Fruit fly (Drosophila melanogaster): ENCODE results near the gene CG42724.

Gene CG42724

dm6 chr3R:6405239-6405638, 37.2 kb upstream of the CG42724 start:
- TF ChIP-seq foxo (GFP tag; optimal IDR thresholded peaks at IDR 0.05) (peak in 1 of 2 experiments; percentile 31), Abd-B (GFP tag; optimal IDR thresholded peaks at IDR 0.05) (no peak), h (GFP tag; optimal IDR thresholded peaks at IDR 0.05) (no peak), dl (GFP tag; optimal IDR thresholded peaks at IDR 0.05; ENCODE audit: insufficient read depth in 1 of 2, partially characterized antibody in 2 of 2) (peak in 1 of 2 experiments; percentile 63), GATAd (GFP tag; optimal IDR thresholded peaks at IDR 0.05) (no peak), dsf (GFP tag; optimal IDR thresholded peaks at IDR 0.05; ENCODE audit: borderline replicate concordance) (no peak), lola (GFP tag; optimal IDR thresholded peaks at IDR 0.05) (no peak), Mio (GFP tag; optimal IDR thresholded peaks at IDR 0.05) (no peak), sv (GFP tag; optimal IDR thresholded peaks at IDR 0.05) (no peak), Dif (GFP tag; optimal IDR thresholded peaks at IDR 0.05; ENCODE audit: partially characterized antibody) (peak; percentile 53), woc (GFP tag; optimal IDR thresholded peaks at IDR 0.05) (peak; percentile 36), fru (GFP tag; optimal IDR thresholded peaks at IDR 0.05) (no peak), CG9705 (GFP tag; optimal IDR thresholded peaks at IDR 0.05) (peak; percentile 5), N (GFP tag; optimal IDR thresholded peaks at IDR 0.05) (no peak), tai (GFP tag; optimal IDR thresholded peaks at IDR 0.05) (no peak), rgr (GFP tag; optimal IDR thresholded peaks at IDR 0.05) (no peak), Hr83 (GFP tag; optimal IDR thresholded peaks at IDR 0.05; ENCODE audit: poor library complexity, severe bottlenecking) (peak; percentile 47), brk (GFP tag; optimal IDR thresholded peaks at IDR 0.05) (no peak), Rel (GFP tag; optimal IDR thresholded peaks at IDR 0.05) (no peak), Rel (tag; optimal IDR thresholded peaks at IDR 0.05) (no peak)

dm6 chr3R:6404174-6404573, 36.1 kb upstream of the CG42724 start:
- TF ChIP-seq Jra (GFP tag; optimal IDR thresholded peaks at IDR 0.05): peak; percentile 69
- TF ChIP-seq Rel (GFP tag; optimal IDR thresholded peaks at IDR 0.05): no peak
- TF ChIP-seq Rel (tag; optimal IDR thresholded peaks at IDR 0.05): no peak
- no peak for TF ChIP-seq N (GFP tag; optimal IDR thresholded peaks at IDR 0.05)
- peak; percentile 83 for TF ChIP-seq rgr (GFP tag; optimal IDR thresholded peaks at IDR 0.05)
- TF ChIP-seq fru (GFP tag; optimal IDR thresholded peaks at IDR 0.05): peak; percentile 79
- peak; percentile 59 for TF ChIP-seq psq (GFP tag; optimal IDR thresholded peaks at IDR 0.05)
- no peak for TF ChIP-seq usp (GFP tag; optimal IDR thresholded peaks at IDR 0.05)
- no peak for TF ChIP-seq pan (optimal IDR thresholded peaks at IDR 0.05)
- TF ChIP-seq jim (GFP tag; optimal IDR thresholded peaks at IDR 0.05): no peak
- peak; percentile 34 for TF ChIP-seq CG32264 (GFP tag; optimal IDR thresholded peaks at IDR 0.05)
- TF ChIP-seq Hr78 (GFP tag; optimal IDR thresholded peaks at IDR 0.05): no peak
- peak; percentile 81 for TF ChIP-seq h (GFP tag; optimal IDR thresholded peaks at IDR 0.05)
- peak in 1 of 2 experiments; percentile 77 for TF ChIP-seq foxo (GFP tag; optimal IDR thresholded peaks at IDR 0.05)
- peak; percentile 84 for TF ChIP-seq ey (GFP tag; optimal IDR thresholded peaks at IDR 0.05)
- TF ChIP-seq Hr83 (GFP tag; optimal IDR thresholded peaks at IDR 0.05; ENCODE audit: poor library complexity, severe bottlenecking): no peak
- TF ChIP-seq Myc (optimal IDR thresholded peaks at IDR 0.05): no peak
- peak; percentile 66 for TF ChIP-seq HLH106 (tag; optimal IDR thresholded peaks at IDR 0.05)
- TF ChIP-seq Sp1 (GFP tag; optimal IDR thresholded peaks at IDR 0.05): peak; percentile 45
- TF ChIP-seq dmrt93B (GFP tag; optimal IDR thresholded peaks at IDR 0.05): peak; percentile 60
- peak; percentile 38 for TF ChIP-seq woc (GFP tag; optimal IDR thresholded peaks at IDR 0.05)
- TF ChIP-seq OdsH (GFP tag; optimal IDR thresholded peaks at IDR 0.05): peak; percentile 80
- peak; percentile 77 for TF ChIP-seq br (GFP tag; optimal IDR thresholded peaks at IDR 0.05)
- peak; percentile 60 for TF ChIP-seq brk (GFP tag; optimal IDR thresholded peaks at IDR 0.05)
- peak; percentile 75 for TF ChIP-seq sv (GFP tag; optimal IDR thresholded peaks at IDR 0.05)
- TF ChIP-seq tai (GFP tag; optimal IDR thresholded peaks at IDR 0.05): peak; percentile 77
- TF ChIP-seq Vsx2 (GFP tag; optimal IDR thresholded peaks at IDR 0.05; ENCODE audit: partially characterized antibody): no peak
- TF ChIP-seq GATAd (GFP tag; optimal IDR thresholded peaks at IDR 0.05): no peak
- no peak for TF ChIP-seq Dif (GFP tag; optimal IDR thresholded peaks at IDR 0.05; ENCODE audit: partially characterized antibody)
- peak; percentile 76 for TF ChIP-seq Hnf4 (GFP tag; optimal IDR thresholded peaks at IDR 0.05)
- TF ChIP-seq dsf (GFP tag; optimal IDR thresholded peaks at IDR 0.05; ENCODE audit: borderline replicate concordance): peak; percentile 53
- TF ChIP-seq CrebA (GFP tag; optimal IDR thresholded peaks at IDR 0.05; ENCODE audit: borderline replicate concordance): no peak

- TF ChIP-seq Dfd (GFP tag; optimal IDR thresholded peaks at IDR 0.05): no peak
- TF ChIP-seq CG32264 (GFP tag; optimal IDR thresholded peaks at IDR 0.05): no peak
- TF ChIP-seq Rel (GFP tag; optimal IDR thresholded peaks at IDR 0.05): no peak
- TF ChIP-seq Rel (tag; optimal IDR thresholded peaks at IDR 0.05): peak; percentile 34
These were observed 35.6 kb upstream of the CG42724 start for dm6 chr3R:6403674-6404073.

Data from whole organism, wandering third instar larva.